Fruit fly (Drosophila melanogaster) whole organism, wandering third instar larva: Measurements from ENCODE around the gene CG18476.

Experiments used
- Abd-B ChIP-seq: fragments of >200 bp; optimal IDR thresholded peaks from 2 replicates; lab custom pipeline; 2017; ENCODE audit warnings: missing biosample characterization, missing genetic modification characterization
- CG32264 ChIP-seq: fragments of 200-800 bp; sonication (Bioruptor generic); optimal IDR thresholded peaks from 2 replicates; lab custom pipeline; 2016; ENCODE audit warnings: missing biosample characterization, missing genetic modification characterization
- CG9705 ChIP-seq: fragments of 200-800 bp; sonication (Bioruptor generic); optimal IDR thresholded peaks from 2 replicates; lab custom pipeline; 2018; ENCODE audit warnings: missing biosample characterization, mild to moderate bottlenecking, missing genetic modification characterization
- Dfd ChIP-seq: fragments of >200 bp; optimal IDR thresholded peaks from 2 replicates; lab custom pipeline; 2017; ENCODE audit warnings: missing biosample characterization, missing genetic modification characterization
- Dif ChIP-seq: fragments of 200-275, 200-300 bp; sonication (Bioruptor generic); optimal IDR thresholded peaks from 2 replicates; lab custom pipeline; 2018; ENCODE audit warnings: missing biosample characterization, missing genetic modification characterization; ENCODE audit not compliant: partially characterized antibody
- GATAd ChIP-seq: sonication (Bioruptor generic); optimal IDR thresholded peaks from 2 replicates; lab custom pipeline; 2016; ENCODE audit warnings: missing biosample characterization, missing genetic modification characterization
- HLH106 ChIP-seq: fragments of 200-800 bp; optimal IDR thresholded peaks from 3 replicates; lab custom pipeline; 2019; ENCODE audit warnings: missing biosample characterization, mild to moderate bottlenecking, missing genetic modification characterization, moderate library complexity
- Hnf4 ChIP-seq: fragments of 200-800 bp; sonication (Bioruptor generic); optimal IDR thresholded peaks from 2 replicates; lab custom pipeline; 2016; ENCODE audit warnings: missing biosample characterization, mild to moderate bottlenecking, missing genetic modification characterization
- Hr78 ChIP-seq: fragments of >200 bp; optimal IDR thresholded peaks from 2 replicates; lab custom pipeline; 2017; ENCODE audit warnings: missing biosample characterization, missing genetic modification characterization
- Hr83 ChIP-seq: fragments of 200-300 bp; sonication (Bioruptor generic); optimal IDR thresholded peaks from 2 replicates; lab custom pipeline; 2016; ENCODE audit warnings: missing biosample characterization, mild to moderate bottlenecking, missing genetic modification characterization, moderate library complexity; ENCODE audit not compliant: poor library complexity, severe bottlenecking
- Jra ChIP-seq: sonication (Bioruptor generic); optimal IDR thresholded peaks from 2 replicates; lab custom pipeline; 2016; ENCODE audit warnings: missing biosample characterization, missing genetic modification characterization
- Mio ChIP-seq: sonication (Bioruptor generic); optimal IDR thresholded peaks from 2 replicates; lab custom pipeline; 2016; ENCODE audit warnings: missing biosample characterization, missing genetic modification characterization
- Myc ChIP-seq: fragments of >200 bp; optimal IDR thresholded peaks from 2 replicates; lab custom pipeline; 2017
- N ChIP-seq: fragments of >200 bp; optimal IDR thresholded peaks from 2 replicates; lab custom pipeline; 2018; ENCODE audit warnings: missing biosample characterization, missing external identifiers, missing genetic modification characterization
- OdsH ChIP-seq: fragments of 200-800 bp; sonication (Bioruptor generic); optimal IDR thresholded peaks from 2 replicates; lab custom pipeline; 2016; ENCODE audit warnings: missing biosample characterization, mild to moderate bottlenecking, missing genetic modification characterization
- Rel ChIP-seq, 2 experiments: fragments of 200-800 bp; sonication (Bioruptor generic) in 1 of 2; optimal IDR thresholded peaks; 2 replicates in 1 of 2; 3 replicates in 1 of 2; lab custom pipeline; 2016 to 2019; ENCODE audit warnings: mild to moderate bottlenecking in 2 of 2, missing biosample characterization in 2 of 2, missing genetic modification characterization in 2 of 2, moderate library complexity in 1 of 2
- Sp1 ChIP-seq: fragments of 200-800 bp; sonication (Bioruptor generic); optimal IDR thresholded peaks from 3 replicates; lab custom pipeline; 2019; ENCODE audit warnings: missing biosample characterization, mild to moderate bottlenecking, missing genetic modification characterization, moderate library complexity
- Vsx2 ChIP-seq: fragments of 200-300, 225-300 bp; sonication (Bioruptor generic); optimal IDR thresholded peaks from 2 replicates; lab custom pipeline; 2018; ENCODE audit warnings: missing biosample characterization, missing genetic modification characterization; ENCODE audit not compliant: partially characterized antibody
- br ChIP-seq: fragments of 200-800 bp; sonication (Bioruptor generic); optimal IDR thresholded peaks from 2 replicates; lab custom pipeline; 2016; ENCODE audit warnings: missing biosample characterization, missing genetic modification characterization
- brk ChIP-seq: fragments of 200-800 bp; sonication (Bioruptor generic); optimal IDR thresholded peaks from 2 replicates; lab custom pipeline; 2016; ENCODE audit warnings: missing biosample characterization, mild to moderate bottlenecking, missing genetic modification characterization
- dl ChIP-seq, 2 experiments: fragments of 175-275, 200-275 bp in 1 of 2; fragments of 200-275 bp in 1 of 2; sonication (Bioruptor generic); optimal IDR thresholded peaks; lab custom pipeline; 2018; ENCODE audit warnings: mild to moderate bottlenecking in 2 of 2, missing biosample characterization in 2 of 2, missing genetic modification characterization in 2 of 2, moderate library complexity in 2 of 2; ENCODE audit not compliant: partially characterized antibody in 2 of 2, insufficient read depth in 1 of 2
- dmrt93B ChIP-seq: fragments of 200-800 bp; sonication (Bioruptor generic); optimal IDR thresholded peaks from 2 replicates; lab custom pipeline; 2018; ENCODE audit warnings: missing biosample characterization, mild to moderate bottlenecking, missing genetic modification characterization
- dsf ChIP-seq: sonication (Bioruptor generic); optimal IDR thresholded peaks from 2 replicates; lab custom pipeline; 2016; ENCODE audit warnings: missing biosample characterization, missing genetic modification characterization, borderline replicate concordance
- ey ChIP-seq: fragments of 200-800 bp; sonication (Bioruptor generic); optimal IDR thresholded peaks from 2 replicates; lab custom pipeline; 2016; ENCODE audit warnings: missing biosample characterization, missing genetic modification characterization
- foxo ChIP-seq, 2 experiments: fragments of 200-800 bp; sonication (Bioruptor generic); optimal IDR thresholded peaks; 2 replicates in 1 of 2; 3 replicates in 1 of 2; lab custom pipeline; 2016 to 2017; ENCODE audit warnings: missing biosample characterization in 2 of 2, missing genetic modification characterization in 2 of 2
- fru ChIP-seq: fragments of 200-800 bp; sonication (Bioruptor generic); optimal IDR thresholded peaks from 3 replicates; lab custom pipeline; 2016; ENCODE audit warnings: missing biosample characterization, mild to moderate bottlenecking, missing genetic modification characterization
- h ChIP-seq: fragments of 200-800 bp; sonication (Bioruptor generic); optimal IDR thresholded peaks from 3 replicates; lab custom pipeline; 2016; ENCODE audit warnings: missing biosample characterization, mild to moderate bottlenecking, missing genetic modification characterization
- jim ChIP-seq: fragments of 175-275, 200-325 bp; sonication (Bioruptor generic); optimal IDR thresholded peaks from 2 replicates; lab custom pipeline; 2016; ENCODE audit warnings: missing biosample characterization, mild to moderate bottlenecking, missing genetic modification characterization
- lola ChIP-seq: fragments of >200 bp; optimal IDR thresholded peaks from 2 replicates; lab custom pipeline; 2017; ENCODE audit warnings: missing biosample characterization, missing genetic modification characterization
- pan ChIP-seq: fragments of >200 bp; optimal IDR thresholded peaks from 2 replicates; lab custom pipeline; 2017
- psq ChIP-seq: fragments of 200-800 bp; sonication (Bioruptor generic); optimal IDR thresholded peaks from 3 replicates; lab custom pipeline; 2017; ENCODE audit warnings: missing biosample characterization, mild to moderate bottlenecking, missing genetic modification characterization, moderate library complexity
- rgr ChIP-seq: fragments of 200-800 bp; sonication (Bioruptor generic); optimal IDR thresholded peaks from 3 replicates; lab custom pipeline; 2016; ENCODE audit warnings: missing biosample characterization, mild to moderate bottlenecking, missing genetic modification characterization
- sage ChIP-seq: fragments of 200-800 bp; sonication (Bioruptor generic); optimal IDR thresholded peaks from 2 replicates; lab custom pipeline; 2016; ENCODE audit warnings: missing biosample characterization, mild to moderate bottlenecking, missing genetic modification characterization
- sv ChIP-seq: fragments of 200-800 bp; sonication (Bioruptor generic); optimal IDR thresholded peaks from 3 replicates; lab custom pipeline; 2016; ENCODE audit warnings: missing biosample characterization, missing genetic modification characterization
- tai ChIP-seq: sonication (Bioruptor generic); optimal IDR thresholded peaks from 2 replicates; lab custom pipeline; 2016; ENCODE audit warnings: missing biosample characterization, missing genetic modification characterization
- usp ChIP-seq: fragments of >200 bp; optimal IDR thresholded peaks from 2 replicates; lab custom pipeline; 2017; ENCODE audit warnings: missing biosample characterization, missing genetic modification characterization
- woc ChIP-seq: sonication (Bioruptor generic); optimal IDR thresholded peaks from 2 replicates; lab custom pipeline; 2016; ENCODE audit warnings: missing biosample characterization, mild to moderate bottlenecking, missing genetic modification characterization

Gene CG18476

dm6 chr3R:11655873-11656374, 22.0 kb downstream of the CG18476 start, which contains the start of gene CG42327 (continued):
- TF ChIP-seq ey, result peak; percentile 87

- TF ChIP-seq pan (lab: Kevin White, UChicago), result no peak
- TF ChIP-seq Hr83 (GFP tag; lab: Kevin White, UChicago), result peak; percentile 27
- TF ChIP-seq N, result peak; percentile 13
- TF ChIP-seq Hr78 (GFP tag; lab: Kevin White, UChicago), result no peak
- TF ChIP-seq lola (GFP tag; lab: Kevin White, UChicago), result no peak
- TF ChIP-seq GATAd (GFP tag; lab: Kevin White, UChicago), result no peak
- peak; percentile 8 for TF ChIP-seq dsf
- peak; percentile 52 for TF ChIP-seq Hnf4 (GFP tag; lab: Kevin White, UChicago)
- TF ChIP-seq sage, result no peak
- peak; percentile 39 for TF ChIP-seq dmrt93B
- peak; percentile 69 for TF ChIP-seq rgr (GFP tag; lab: Kevin White, UChicago)
- peak; percentile 91 for TF ChIP-seq Myc (lab: Kevin White, UChicago)
- TF ChIP-seq usp (GFP tag; lab: Kevin White, UChicago), result no peak
- no peak for TF ChIP-seq Jra
- no peak for TF ChIP-seq Rel (GFP tag; optimal IDR thresholded peaks at IDR 0.05; lab: Kevin White, UChicago)
- peak; percentile 96 for TF ChIP-seq Rel (tag; optimal IDR thresholded peaks at IDR 0.05; lab: Kevin White, UChicago)
- TF ChIP-seq sv (GFP tag; lab: Kevin White, UChicago), result peak; percentile 51
- TF ChIP-seq OdsH (GFP tag; lab: Kevin White, UChicago), result peak; percentile 16
- TF ChIP-seq Dif (GFP tag; lab: Kevin White, UChicago), result no peak
- peak; percentile 41 for TF ChIP-seq CG9705 (GFP tag; lab: Kevin White, UChicago)
- TF ChIP-seq Sp1 (GFP tag; lab: Kevin White, UChicago), result peak; percentile 71
- TF ChIP-seq fru, result peak; percentile 62
- peak; percentile 72 for TF ChIP-seq HLH106 (tag; lab: Kevin White, UChicago)
- no peak for TF ChIP-seq Mio (GFP tag; lab: Kevin White, UChicago)
- TF ChIP-seq jim (GFP tag; lab: Kevin White, UChicago), result no peak
- peak; percentile 79 for TF ChIP-seq woc (GFP tag; lab: Kevin White, UChicago)
- TF ChIP-seq foxo (GFP tag; optimal IDR thresholded peaks at IDR 0.05; lab: Kevin White, UChicago), result peak in 1 of 2 experiments; percentile 72
- TF ChIP-seq ey, result peak; percentile 29
- TF ChIP-seq h (GFP tag; lab: Kevin White, UChicago), result peak; percentile 63
- no peak for TF ChIP-seq brk (GFP tag; lab: Kevin White, UChicago)
- peak; percentile 7 for TF ChIP-seq psq (GFP tag; lab: Kevin White, UChicago)
- TF ChIP-seq br, result peak; percentile 58
These were observed 27.5 kb downstream of the CG18476 start, which contains the start of the genes Csk and Elp1 for dm6 chr3R:11650105-11651039. Gene Csk, minus strand, starts transcription at chr3R:11650706. Gene Elp1, plus strand, starts transcription at chr3R:11650971.

dm6 chr3R:11649449-11649848, 28.5 kb downstream of the CG18476 start:
- TF ChIP-seq Dfd (GFP tag; lab: Kevin White, UChicago) (no peak), foxo (GFP tag; optimal IDR thresholded peaks at IDR 0.05; lab: Kevin White, UChicago) (peak; percentile 56 to 90), pan (lab: Kevin White, UChicago) (no peak), sage (peak; percentile 52), fru (peak; percentile 79), psq (GFP tag; lab: Kevin White, UChicago) (peak; percentile 71), jim (GFP tag; lab: Kevin White, UChicago) (no peak), dsf (peak; percentile 31), usp (GFP tag; lab: Kevin White, UChicago) (no peak), Abd-B (no peak), Jra (peak; percentile 74), dmrt93B (peak; percentile 73), CG32264 (GFP tag; lab: Kevin White, UChicago) (peak; percentile 29), Rel (GFP tag; optimal IDR thresholded peaks at IDR 0.05; lab: Kevin White, UChicago) (peak; percentile 58), Rel (tag; optimal IDR thresholded peaks at IDR 0.05; lab: Kevin White, UChicago) (no peak), GATAd (GFP tag; lab: Kevin White, UChicago) (peak; percentile 15), Mio (GFP tag; lab: Kevin White, UChicago) (no peak), Hr78 (GFP tag; lab: Kevin White, UChicago) (no peak), CG9705 (GFP tag; lab: Kevin White, UChicago) (peak; percentile 63), Dif (GFP tag; lab: Kevin White, UChicago) (no peak), tai (peak; percentile 88), rgr (GFP tag; lab: Kevin White, UChicago) (peak; percentile 88), HLH106 (tag; lab: Kevin White, UChicago) (peak; percentile 86), woc (GFP tag; lab: Kevin White, UChicago) (peak; percentile 62), lola (GFP tag; lab: Kevin White, UChicago) (no peak), N (no peak), sv (GFP tag; lab: Kevin White, UChicago) (peak; percentile 98), Vsx2 (no peak), Hr83 (GFP tag; lab: Kevin White, UChicago) (peak; percentile 65), br (peak; percentile 88), Sp1 (GFP tag; lab: Kevin White, UChicago) (peak; percentile 79), Hnf4 (GFP tag; lab: Kevin White, UChicago) (peak; percentile 90), Myc (lab: Kevin White, UChicago) (no peak), ey (peak; percentile 88), h (GFP tag; lab: Kevin White, UChicago) (peak; percentile 88), brk (GFP tag; lab: Kevin White, UChicago) (peak; percentile 55), dl (GFP tag; optimal IDR thresholded peaks at IDR 0.05; lab: Kevin White, UChicago; ENCODE audit: insufficient read depth in 1 of 2, partially characterized antibody in 2 of 2) (no peak)
